Fruit fly (Drosophila melanogaster) whole organism, pupa: ENCODE data around the gene CG1998.

Experiments
- CG32121 ChIP-seq: fragments of 200-800 bp; sonication (Bioruptor generic); IDR thresholded peaks from 2 replicates; pipeline ENCODE4 v1.3.6; 2022; ENCODE audit warnings: missing biosample characterization, missing genetic modification characterization
- EcR ChIP-seq: fragments of 200-800 bp; sonication (Bioruptor generic); optimal IDR thresholded peaks from 3 replicates; lab custom pipeline; 2019; ENCODE audit warnings: missing biosample characterization, missing genetic modification characterization, mild to moderate bottlenecking, moderate library complexity, missing genetic modification reagents
- Snoo ChIP-seq: fragments of 200-800 bp; sonication (Bioruptor generic); optimal IDR thresholded peaks from 3 replicates; lab custom pipeline; 2017; ENCODE audit warnings: missing biosample characterization, mild to moderate bottlenecking, missing genetic modification characterization, inconsistent platforms
- rn ChIP-seq: fragments of 200-800 bp; sonication (Bioruptor generic); IDR thresholded peaks from 2 replicates; pipeline ENCODE4 v1.3.6; 2022; ENCODE audit warnings: missing biosample characterization, missing genetic modification characterization

dm6 chrX:13376520-13376919, 36.4 kb downstream of the CG1998 start:
- no peak for TF ChIP-seq EcR (GFP tag; lab: Kevin White, UChicago)
- TF ChIP-seq CG32121: peak; percentile 47; the same call in 1 of the 2 replicates
- TF ChIP-seq Snoo (tag; lab: Kevin White, UChicago): peak; percentile 14
- TF ChIP-seq rn: no peak
